Fruit fly (Drosophila melanogaster): ENCODE results near the gene CG5149.

Gene CG5149

dm6 chr2L:7420305-7421287, 32.5 kb upstream of the CG5149 start (continued):
- peak; percentile 60 for TF ChIP-seq chn (GFP tag; optimal IDR thresholded peaks at IDR 0.05)
- peak; percentile 52 for TF ChIP-seq CG8924 (tag; optimal IDR thresholded peaks at IDR 0.05)
- TF ChIP-seq CG7556 (GFP tag; optimal IDR thresholded peaks at IDR 0.05) = peak; percentile 78
- TF ChIP-seq CG32532 (GFP tag; IDR thresholded peaks at IDR 0.05) = peak; percentile 87
- peak; percentile 57 for TF ChIP-seq ATbp (GFP tag; optimal IDR thresholded peaks at IDR 0.05)
- TF ChIP-seq CG12942 (GFP tag; optimal IDR thresholded peaks at IDR 0.05) = peak; percentile 19
- peak; percentile 9 for TF ChIP-seq Abd-B (GFP tag; optimal IDR thresholded peaks at IDR 0.05)
- peak; percentile 87 for TF ChIP-seq lab (GFP tag; optimal IDR thresholded peaks at IDR 0.05)
- TF ChIP-seq Lhr (GFP tag; optimal IDR thresholded peaks at IDR 0.05) = no peak
- TF ChIP-seq her (GFP tag; optimal IDR thresholded peaks at IDR 0.05) = peak; percentile 72
- no peak for TF ChIP-seq twi (tag; optimal IDR thresholded peaks at IDR 0.05)
- peak; percentile 68 for TF ChIP-seq CG17385 (GFP tag; optimal IDR thresholded peaks at IDR 0.05)
- no peak for TF ChIP-seq run (tag; optimal IDR thresholded peaks at IDR 0.05)
- TF ChIP-seq chinmo (GFP tag; IDR thresholded peaks at IDR 0.05; ENCODE audit: partially characterized antibody) = no peak
- TF ChIP-seq CG6689 (GFP tag; IDR thresholded peaks at IDR 0.05) = peak; percentile 52
- TF ChIP-seq ems (GFP tag; optimal IDR thresholded peaks at IDR 0.05) = peak; percentile 64
- TF ChIP-seq CG15696 (tag; optimal IDR thresholded peaks at IDR 0.05) = no peak
- peak; percentile 22 for TF ChIP-seq D19A (tag; optimal IDR thresholded peaks at IDR 0.05)
- peak; percentile 28 for TF ChIP-seq CG16863 (GFP tag; optimal IDR thresholded peaks at IDR 0.05)
- TF ChIP-seq CG9609 (GFP tag; optimal IDR thresholded peaks at IDR 0.05) = peak; percentile 76
- TF ChIP-seq tx (GFP tag; optimal IDR thresholded peaks at IDR 0.05) = peak; percentile 68
- no peak for TF ChIP-seq psq (GFP tag; optimal IDR thresholded peaks at IDR 0.05)
- TF ChIP-seq croc (GFP tag; conservative IDR thresholded peaks at IDR 0.05) = 0 out of 3 replicates have a peak, but pooled peaks have one; percentile 17
- peak; percentile 42 for TF ChIP-seq CG8089 (GFP tag; optimal IDR thresholded peaks at IDR 0.05)
- peak; percentile 88 for TF ChIP-seq mam (GFP tag; optimal IDR thresholded peaks at IDR 0.05)
- TF ChIP-seq cato (GFP tag; optimal IDR thresholded peaks at IDR 0.05; ENCODE audit: borderline replicate concordance) = peak; percentile 42
- peak; percentile 73 for TF ChIP-seq CG2678 (tag; optimal IDR thresholded peaks at IDR 0.05)
- TF ChIP-seq CG6254 (GFP tag; optimal IDR thresholded peaks at IDR 0.05) = no peak
- TF ChIP-seq ara (GFP tag; IDR thresholded peaks at IDR 0.05) = peak; percentile 61
- TF ChIP-seq bcd (GFP tag; optimal IDR thresholded peaks at IDR 0.05) = peak; percentile 52
- peak; percentile 19 for TF ChIP-seq pnt (GFP tag; optimal IDR thresholded peaks at IDR 0.05)
- no peak for TF ChIP-seq CG14965 (GFP tag; optimal IDR thresholded peaks at IDR 0.05; ENCODE audit: borderline replicate concordance)
- TF ChIP-seq CG30403 (GFP tag; optimal IDR thresholded peaks at IDR 0.05) = peak; percentile 78
- peak; percentile 61 for TF ChIP-seq slou (GFP tag; optimal IDR thresholded peaks at IDR 0.05)
- TF ChIP-seq grn (GFP tag; optimal IDR thresholded peaks at IDR 0.05) = no peak
- TF ChIP-seq nom (GFP tag; optimal IDR thresholded peaks at IDR 0.05) = peak; percentile 84
- TF ChIP-seq YL-1 (GFP tag; optimal IDR thresholded peaks at IDR 0.05) = no peak
- peak; percentile 63 for TF ChIP-seq Hsf (GFP tag; optimal IDR thresholded peaks at IDR 0.05)
- 0 out of 2 replicates have a peak, but pooled peaks have one; percentile 33 for TF ChIP-seq CG7372 (GFP tag; IDR thresholded peaks at IDR 0.05)
- peak; percentile 51 for TF ChIP-seq maf-S (GFP tag; optimal IDR thresholded peaks at IDR 0.05)
- TF ChIP-seq CG10979 (tag; optimal IDR thresholded peaks at IDR 0.05) = peak; percentile 44
- peak; percentile 38 for TF ChIP-seq fd96Cb (tag; optimal IDR thresholded peaks at IDR 0.05)
- TF ChIP-seq CG1603 (tag; optimal IDR thresholded peaks at IDR 0.05) = peak; percentile 55
- TF ChIP-seq CG4282 (GFP tag; optimal IDR thresholded peaks at IDR 0.05) = no peak
- TF ChIP-seq row (GFP tag; IDR thresholded peaks at IDR 0.05) = peak; percentile 85
- TF ChIP-seq ranshi (GFP tag; IDR thresholded peaks at IDR 0.05) = peak; percentile 82
- peak; percentile 86 for TF ChIP-seq corto (GFP tag; optimal IDR thresholded peaks at IDR 0.05)
- TF ChIP-seq Mes4 (GFP tag; optimal IDR thresholded peaks at IDR 0.05) = peak; percentile 2

All from whole organism, embryonic.